Worm (Caenorhabditis elegans) whole organism, L3 larva: ENCODE results near the gene gst-39.

ENCODE experiments used
- ceh-16 ChIP-seq: sonication (generic microtip); optimal IDR thresholded peaks from 2 replicates; lab custom pipeline; 2017; ENCODE audit warnings: missing biosample characterization, missing genetic modification characterization
- fkh-10 ChIP-seq: sonication (generic microtip); optimal IDR thresholded peaks from 2 replicates; lab custom pipeline; 2017; ENCODE audit warnings: missing biosample characterization, missing genetic modification reagents, missing genetic modification characterization
- snpc-4 ChIP-seq: fragments of 150-350 bp; optimal IDR thresholded peaks from 2 replicates; lab custom pipeline; 2014; ENCODE audit warnings: missing biosample characterization, missing genetic modification characterization

- TF ChIP-seq fkh-10 (no peak), snpc-4 (tag; lab: Kevin White, UChicago) (no peak), ceh-16 (tag; lab: Kevin White, UChicago) (no peak)
Measured at ce11 chrII:15130512-15130911, 41.2 kb downstream of the gst-39 start, which contains the start of gene Y53F4B.62.
